Fruit fly (Drosophila melanogaster) whole organism, embryonic: ENCODE measurements around the gene mnd.

Source experiments
- CG11560 ChIP-seq: fragments of 200-800 bp; sonication (Bioruptor generic); IDR thresholded peaks from 3 replicates; pipeline ENCODE4 v1.3.6; 2022; ENCODE audit warnings: missing biosample characterization, missing genetic modification characterization
- CG12744 ChIP-seq: fragments of 200-800 bp; sonication (Bioruptor generic); optimal IDR thresholded peaks from 2 replicates; lab custom pipeline; 2016; ENCODE audit warnings: missing biosample characterization, missing genetic modification characterization
- CG14014 ChIP-seq: fragments of 200-800 bp; sonication (Bioruptor generic); IDR thresholded peaks from 2 replicates; pipeline ENCODE4 v1.3.6; 2022; ENCODE audit warnings: missing biosample characterization, missing genetic modification characterization
- CG1529 ChIP-seq: fragments of 200-800 bp; sonication (Bioruptor generic); optimal IDR thresholded peaks from 3 replicates; lab custom pipeline; 2018; ENCODE audit warnings: missing biosample characterization, missing genetic modification characterization
- CG15479 ChIP-seq: fragments of 200-800 bp; sonication (Bioruptor generic); optimal IDR thresholded peaks from 3 replicates; lab custom pipeline; 2019; ENCODE audit warnings: missing biosample characterization, mild to moderate bottlenecking, missing genetic modification characterization, moderate library complexity
- CG1603 ChIP-seq: fragments of 200-800 bp; sonication (Bioruptor generic); optimal IDR thresholded peaks from 2 replicates; lab custom pipeline; 2019; ENCODE audit warnings: missing biosample characterization, mild to moderate bottlenecking, missing genetic modification characterization, moderate library complexity
- CG18262 ChIP-seq: fragments of 200-800 bp; optimal IDR thresholded peaks from 3 replicates; lab custom pipeline; 2019; ENCODE audit warnings: missing biosample characterization, mild to moderate bottlenecking, missing genetic modification characterization, moderate library complexity
- CG2199 ChIP-seq: fragments of 200-800 bp; sonication (Bioruptor generic); IDR thresholded peaks from 3 replicates; pipeline ENCODE4 v1.3.6; 2022; ENCODE audit warnings: missing biosample characterization, missing genetic modification characterization
- CG32772 ChIP-seq: fragments of 200-800 bp; sonication (Bioruptor generic); IDR thresholded peaks from 2 replicates; pipeline ENCODE4 v1.3.6; 2022; ENCODE audit warnings: missing biosample characterization, missing genetic modification characterization
- CG42726 ChIP-seq: fragments of 200-800 bp; sonication (Bioruptor generic); IDR thresholded peaks from 2 replicates; pipeline ENCODE4 v1.3.6; 2022; ENCODE audit warnings: missing biosample characterization, missing genetic modification characterization; ENCODE audit not compliant: partially characterized antibody
- CG4730 ChIP-seq: fragments of 200-800 bp; sonication (Bioruptor generic); IDR thresholded peaks from 2 replicates; pipeline ENCODE4 v1.3.6; 2022; ENCODE audit warnings: missing biosample characterization, missing genetic modification characterization
- CG8924 ChIP-seq: fragments of 200-800 bp; optimal IDR thresholded peaks from 3 replicates; lab custom pipeline; 2019; ENCODE audit warnings: missing biosample characterization, mild to moderate bottlenecking, missing genetic modification characterization, moderate library complexity
- CoRest ChIP-seq: fragments of 200-800 bp; sonication (Bioruptor generic); optimal IDR thresholded peaks from 3 replicates; lab custom pipeline; 2018; ENCODE audit warnings: missing biosample characterization, mild to moderate bottlenecking, missing genetic modification characterization, moderate library complexity
- Dip3 ChIP-seq: fragments of 200-800 bp; sonication (Bioruptor generic); optimal IDR thresholded peaks from 3 replicates; lab custom pipeline; 2016; ENCODE audit warnings: missing biosample characterization, missing genetic modification characterization
- Ets97D ChIP-seq: fragments of 200-800 bp; sonication (Bioruptor generic); optimal IDR thresholded peaks from 3 replicates; lab custom pipeline; 2016; ENCODE audit warnings: missing biosample characterization, missing genetic modification characterization
- Gug ChIP-seq: fragments of 200-800 bp; sonication (Bioruptor generic); IDR thresholded peaks from 4 replicates; pipeline ENCODE4 v1.3.6; 2022; ENCODE audit warnings: missing biosample characterization, missing genetic modification characterization
- MBD-R2 ChIP-seq: fragments of 200-800 bp; sonication (Bioruptor generic); IDR thresholded peaks from 2 replicates; pipeline ENCODE4 v1.3.6; 2022; ENCODE audit warnings: missing biosample characterization, missing genetic modification characterization
- Pdp1 ChIP-seq, 2 experiments: fragments of 200-800 bp; sonication (Bioruptor generic); optimal IDR thresholded peaks; 3 replicates each; lab custom pipeline; 2016; ENCODE audit warnings: missing biosample characterization in 2 of 2, missing genetic modification characterization in 2 of 2, mild to moderate bottlenecking in 1 of 2, moderate library complexity in 1 of 2
- Trl ChIP-seq, 3 experiments: fragments of >200 bp in 2 of 3; fragments of 200-800 bp in 1 of 3; sonication (Bioruptor generic) in 1 of 3; optimal IDR thresholded peaks; 2 replicates in 1 of 3; 3 replicates in 2 of 3; lab custom pipeline; 2016 to 2017; ENCODE audit warnings: missing biosample characterization in 1 of 3, missing genetic modification characterization in 1 of 3
- aop ChIP-seq: fragments of 200-800 bp; sonication (Bioruptor generic); IDR thresholded peaks from 2 replicates; pipeline ENCODE4 v1.3.6; 2022; ENCODE audit warnings: missing biosample characterization, missing genetic modification characterization
- cad ChIP-seq: fragments of >200 bp; optimal IDR thresholded peaks from 2 replicates; lab custom pipeline; 2017; ENCODE audit warnings: missing biosample characterization, missing genetic modification characterization
- crol ChIP-seq: fragments of 200-800 bp; sonication (Bioruptor generic); IDR thresholded peaks from 2 replicates; pipeline ENCODE4 v1.3.6; 2022; ENCODE audit warnings: missing biosample characterization, missing genetic modification characterization
- dmrt99B ChIP-seq: fragments of 200-800 bp; sonication (Bioruptor generic); optimal IDR thresholded peaks from 2 replicates; lab custom pipeline; 2018; ENCODE audit warnings: missing biosample characterization, mild to moderate bottlenecking, missing genetic modification characterization, moderate library complexity
- dpn ChIP-seq, 2 experiments: fragments of 200-800 bp; sonication (Bioruptor generic); optimal IDR thresholded peaks; 3 replicates each; lab custom pipeline; 2016; ENCODE audit warnings: missing biosample characterization in 2 of 2, missing genetic modification characterization in 2 of 2
- ems ChIP-seq: fragments of 200-800 bp; sonication (Bioruptor generic); optimal IDR thresholded peaks from 3 replicates; lab custom pipeline; 2016; ENCODE audit warnings: missing biosample characterization, missing genetic modification characterization
- esg ChIP-seq: fragments of 200-800 bp; sonication (Bioruptor generic); conservative IDR thresholded peaks from 2 replicates; pipeline ENCODE4 v1.3.6; 2022; ENCODE audit warnings: missing biosample characterization, missing genetic modification characterization
- exex ChIP-seq: fragments of 200-800 bp; sonication (Bioruptor generic); optimal IDR thresholded peaks from 4 replicates; lab custom pipeline; 2018; ENCODE audit warnings: missing biosample characterization, mild to moderate bottlenecking, missing genetic modification characterization, moderate library complexity
- eyg ChIP-seq: fragments of 200-800 bp; sonication (Bioruptor generic); optimal IDR thresholded peaks from 3 replicates; lab custom pipeline; 2016; ENCODE audit warnings: missing biosample characterization, missing genetic modification characterization
- fd102C ChIP-seq: fragments of 200-800 bp; sonication (Bioruptor generic); optimal IDR thresholded peaks from 2 replicates; lab custom pipeline; 2018; ENCODE audit warnings: missing biosample characterization, mild to moderate bottlenecking, missing genetic modification characterization, moderate library complexity
- gsb ChIP-seq: fragments of 200-800 bp; sonication (Bioruptor generic); IDR thresholded peaks from 2 replicates; pipeline ENCODE4 v1.3.6; 2022; ENCODE audit warnings: missing biosample characterization, missing genetic modification characterization
- h ChIP-seq: fragments of >200 bp; optimal IDR thresholded peaks from 2 replicates; lab custom pipeline; 2017
- ham ChIP-seq: fragments of 200-800 bp; sonication (Bioruptor generic); IDR thresholded peaks from 2 replicates; pipeline ENCODE4 v1.3.6; 2022; ENCODE audit warnings: missing biosample characterization, missing genetic modification characterization
- insv ChIP-seq, 2 experiments: fragments of 200-800 bp; sonication (Bioruptor generic); optimal IDR thresholded peaks; 3 replicates each; lab custom pipeline; 2016 to 2018; ENCODE audit warnings: missing biosample characterization in 2 of 2, missing genetic modification characterization in 2 of 2
- ken ChIP-seq: fragments of 200-800 bp; sonication (Bioruptor generic); IDR thresholded peaks from 3 replicates; pipeline ENCODE4 v1.3.6; 2022; ENCODE audit warnings: missing biosample characterization, missing genetic modification characterization
- kni ChIP-seq: fragments of 200-800 bp; sonication (Bioruptor generic); optimal IDR thresholded peaks from 3 replicates; lab custom pipeline; 2017; ENCODE audit warnings: mild to moderate bottlenecking, missing biosample characterization, missing genetic modification reagents, missing genetic modification characterization
- nmo ChIP-seq: fragments of 200-800 bp; sonication (Bioruptor generic); optimal IDR thresholded peaks from 2 replicates; lab custom pipeline; 2018; ENCODE audit warnings: missing biosample characterization, mild to moderate bottlenecking, missing genetic modification characterization, moderate library complexity
- oc ChIP-seq: fragments of 200-800 bp; sonication (Bioruptor generic); optimal IDR thresholded peaks from 2 replicates; lab custom pipeline; 2018; ENCODE audit warnings: missing biosample characterization, mild to moderate bottlenecking, missing genetic modification characterization, moderate library complexity
- onecut ChIP-seq: fragments of 200-800 bp; sonication (Bioruptor generic); IDR thresholded peaks from 2 replicates; pipeline ENCODE4 v1.3.6; 2022; ENCODE audit warnings: missing biosample characterization, missing genetic modification characterization
- pita ChIP-seq: fragments of 200-800 bp; sonication (Bioruptor generic); optimal IDR thresholded peaks from 2 replicates; lab custom pipeline; 2017; ENCODE audit warnings: missing biosample characterization, mild to moderate bottlenecking, missing genetic modification characterization
- pros ChIP-seq: fragments of 200-800 bp; sonication (Bioruptor generic); optimal IDR thresholded peaks from 3 replicates; lab custom pipeline; 2019; ENCODE audit warnings: missing biosample characterization, mild to moderate bottlenecking, missing genetic modification characterization, moderate library complexity
- sqz ChIP-seq: fragments of 200-800 bp; sonication (Bioruptor generic); optimal IDR thresholded peaks from 3 replicates; lab custom pipeline; 2018; ENCODE audit warnings: missing biosample characterization, mild to moderate bottlenecking, missing genetic modification characterization
- ssp ChIP-seq: fragments of 200-800 bp; sonication (Bioruptor generic); IDR thresholded peaks from 2 replicates; pipeline ENCODE4 v1.3.6; 2022; ENCODE audit warnings: missing biosample characterization, missing genetic modification characterization
- stc ChIP-seq: fragments of 200-800 bp; sonication (Bioruptor generic); IDR thresholded peaks from 2 replicates; pipeline ENCODE4 v1.3.6; 2022; ENCODE audit warnings: missing biosample characterization, missing genetic modification characterization
- stwl ChIP-seq: fragments of 200-800 bp; sonication (Bioruptor generic); optimal IDR thresholded peaks from 3 replicates; lab custom pipeline; 2018; ENCODE audit warnings: missing biosample characterization, mild to moderate bottlenecking, missing genetic modification characterization, moderate library complexity
- tll ChIP-seq, 2 experiments: fragments of 200-800 bp in 1 of 2; fragments of >200 bp in 1 of 2; sonication (Bioruptor generic) in 1 of 2; optimal IDR thresholded peaks; 2 replicates each; lab custom pipeline; 2017 to 2019; ENCODE audit warnings: missing biosample characterization in 2 of 2, missing genetic modification characterization in 2 of 2, mild to moderate bottlenecking in 1 of 2, moderate library complexity in 1 of 2
- unc-4 ChIP-seq: fragments of 200-800 bp; sonication (Bioruptor generic); IDR thresholded peaks from 2 replicates; pipeline ENCODE4 v1.3.6; 2022; ENCODE audit warnings: missing biosample characterization, missing genetic modification characterization; ENCODE audit not compliant: partially characterized antibody
- wor ChIP-seq: fragments of 200-800 bp; sonication (Bioruptor generic); IDR thresholded peaks from 2 replicates; pipeline ENCODE4 v1.3.6; 2022; ENCODE audit warnings: missing biosample characterization, missing genetic modification characterization
- zen ChIP-seq: fragments of 200-800 bp; sonication (Bioruptor generic); optimal IDR thresholded peaks from 3 replicates; lab custom pipeline; 2018; ENCODE audit warnings: missing biosample characterization, mild to moderate bottlenecking, missing genetic modification characterization, moderate library complexity
- zfh2 ChIP-seq: fragments of 200-800 bp; sonication (Bioruptor generic); optimal IDR thresholded peaks from 2 replicates; lab custom pipeline; 2016; ENCODE audit warnings: missing biosample characterization, missing genetic modification characterization

The mnd gene

dm6 chr3L:14962729-14963128 is 22.2 kb upstream of the mnd start (continued):
- TF ChIP-seq wor (GFP tag; lab: Robert Waterston, UW) (no peak), CG42726 (GFP tag; lab: Robert Waterston, UW) (no peak), CG2199 (GFP tag; lab: Robert Waterston, UW) (peak; percentile 88), ssp (GFP tag; lab: Robert Waterston, UW) (no peak), cad (peak; percentile 22), ham (no peak), CG18262 (tag; lab: Kevin White, UChicago) (no peak), CG32772 (no peak), insv (GFP tag; optimal IDR thresholded peaks at IDR 0.05; lab: Kevin White, UChicago) (no peak), CG4730 (GFP tag; lab: Robert Waterston, UW) (no peak), MBD-R2 (no peak), eyg (GFP tag; lab: Kevin White, UChicago) (no peak), onecut (GFP tag; lab: Robert Waterston, UW) (peak; percentile 50; the same call in 1 of the 2 replicates), ken (no peak), crol (peak; percentile 92), gsb (GFP tag; lab: Robert Waterston, UW) (no peak), pita (GFP tag; lab: Kevin White, UChicago) (no peak), CG8924 (peak; percentile 9), sqz (GFP tag; lab: Kevin White, UChicago) (peak; percentile 18), pros (peak; percentile 88), nmo (GFP tag; lab: Kevin White, UChicago) (no peak), tll (GFP tag; optimal IDR thresholded peaks at IDR 0.05; lab: Kevin White, UChicago) (peak in 1 of 2 experiments; percentile 31), ems (no peak), CG1603 (tag; lab: Kevin White, UChicago) (no peak), h (lab: Kevin White, UChicago) (no peak), stwl (tag; lab: Kevin White, UChicago) (no peak), Gug (GFP tag; lab: Robert Waterston, UW) (no peak), dmrt99B (no peak), CG11560 (no peak), CG14014 (GFP tag; lab: Robert Waterston, UW) (no peak)

- TF ChIP-seq CG15479: peak; percentile 77
- TF ChIP-seq Trl (optimal IDR thresholded peaks at IDR 0.05; lab: Kevin White, UChicago): no peak
- TF ChIP-seq Trl (GFP tag; optimal IDR thresholded peaks at IDR 0.05; lab: Kevin White, UChicago): no peak
- no peak for TF ChIP-seq CG12744
- no peak for TF ChIP-seq fd102C
- peak; percentile 100 for TF ChIP-seq zen (tag; lab: Kevin White, UChicago)
- peak in 1 of 2 experiments; percentile 78 for TF ChIP-seq tll (GFP tag; optimal IDR thresholded peaks at IDR 0.05; lab: Kevin White, UChicago)
- TF ChIP-seq, all 482 proteins: peak for 3
These were observed 20.0 kb upstream of the mnd start for dm6 chr3L:14964862-14965261.

- no peak for TF ChIP-seq zfh2 (GFP tag; lab: Kevin White, UChicago)
- TF ChIP-seq Pdp1 (GFP tag; optimal IDR thresholded peaks at IDR 0.05; lab: Kevin White, UChicago): no peak
- TF ChIP-seq oc (tag; lab: Kevin White, UChicago): peak; percentile 67
- TF ChIP-seq CG18262 (tag; lab: Kevin White, UChicago): no peak
- TF ChIP-seq esg (GFP tag; lab: Robert Waterston, UW): no peak
- TF ChIP-seq dpn (GFP tag; optimal IDR thresholded peaks at IDR 0.05; lab: Kevin White, UChicago): no peak
- no peak for TF ChIP-seq onecut (GFP tag; lab: Robert Waterston, UW)
- no peak for TF ChIP-seq exex
- no peak for TF ChIP-seq CG1529
- TF ChIP-seq aop (GFP tag; lab: Robert Waterston, UW): no peak
- TF ChIP-seq Dip3 (GFP tag; lab: Kevin White, UChicago): no peak
- TF ChIP-seq CG15479: peak; percentile 93
- no peak for TF ChIP-seq unc-4 (GFP tag; lab: Robert Waterston, UW)
- TF ChIP-seq stc (GFP tag; lab: Robert Waterston, UW): no peak
- TF ChIP-seq CG4730 (GFP tag; lab: Robert Waterston, UW): no peak
- TF ChIP-seq kni (GFP tag; lab: Kevin White, UChicago): peak; percentile 79
- TF ChIP-seq pros: peak; percentile 59
- no peak for TF ChIP-seq Ets97D
- TF ChIP-seq CoRest (tag; lab: Kevin White, UChicago): no peak
These were observed 18.6 kb upstream of the mnd start for dm6 chr3L:14966199-14966858.
